Fruit fly (Drosophila melanogaster): Measurements from ENCODE around the gene RecQ4.

RecQ4 gene

DNA sequence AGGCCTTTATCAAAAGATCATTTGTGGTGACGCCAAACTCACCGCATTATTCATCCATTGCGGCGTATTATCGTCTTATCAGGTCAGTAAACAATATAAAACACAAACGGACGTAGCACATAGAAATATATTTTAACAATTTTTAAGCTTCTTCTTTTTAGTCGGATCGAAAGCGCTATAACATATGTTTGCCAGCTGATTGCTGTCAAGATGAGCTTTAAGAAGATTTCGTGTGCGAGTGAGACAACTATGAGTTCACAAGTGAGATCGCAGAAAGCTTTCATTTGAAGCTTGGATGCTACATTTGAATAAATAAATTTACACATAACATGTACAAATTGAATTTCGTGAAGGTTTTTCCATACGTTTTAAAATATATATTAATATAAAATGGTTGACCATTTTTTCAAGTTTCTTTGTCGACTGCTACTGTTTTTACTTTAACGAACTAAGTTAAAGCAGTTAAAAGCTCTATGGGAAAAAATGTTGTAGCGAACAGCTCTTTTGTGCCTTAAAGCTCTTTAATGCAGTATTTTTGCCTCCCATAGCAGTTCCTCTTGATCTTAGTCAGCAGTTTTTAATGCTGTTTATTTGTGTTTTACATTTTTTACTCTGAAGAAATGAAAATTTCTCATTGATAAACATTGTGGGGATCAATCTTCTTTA, 16.9 kb downstream of the RecQ4 start, which contains the start of gene CG42445:
TSS of gene CG42445 (minus strand) at position 186 of the 666 bp plus-strand sequence.
- TF ChIP-seq slp2 (GFP tag; optimal IDR thresholded peaks at IDR 0.05): no peak
- TF ChIP-seq CG12942 (GFP tag; optimal IDR thresholded peaks at IDR 0.05): no peak
- no peak for TF ChIP-seq org-1 (GFP tag; optimal IDR thresholded peaks at IDR 0.05)
- TF ChIP-seq lab (GFP tag; optimal IDR thresholded peaks at IDR 0.05): no peak
- peak; percentile 81 for TF ChIP-seq CG10321 (GFP tag; IDR thresholded peaks at IDR 0.05)
- no peak for TF ChIP-seq CG7928 (GFP tag; optimal IDR thresholded peaks at IDR 0.05)
- peak; percentile 53 for TF ChIP-seq lbe (GFP tag; optimal IDR thresholded peaks at IDR 0.05)
- TF ChIP-seq CG10431 (GFP tag; optimal IDR thresholded peaks at IDR 0.05): no peak
- no peak for TF ChIP-seq CG16815 (GFP tag; optimal IDR thresholded peaks at IDR 0.05)
- TF ChIP-seq CG13894 (tag; optimal IDR thresholded peaks at IDR 0.05): no peak
- no peak for TF ChIP-seq psq (GFP tag; optimal IDR thresholded peaks at IDR 0.05)
- TF ChIP-seq Rfx (GFP tag; IDR thresholded peaks at IDR 0.05): no peak
- TF ChIP-seq kni (GFP tag; optimal IDR thresholded peaks at IDR 0.05): no peak
- peak; percentile 54 for TF ChIP-seq CG31365 (tag; optimal IDR thresholded peaks at IDR 0.05)
- TF ChIP-seq CG18011 (GFP tag; optimal IDR thresholded peaks at IDR 0.05): peak; percentile 96
- no peak for TF ChIP-seq Fer2 (tag; optimal IDR thresholded peaks at IDR 0.05)
- peak in 1 of 2 experiments; percentile 84 for TF ChIP-seq crp (GFP tag; optimal IDR thresholded peaks at IDR 0.05)
- TF ChIP-seq CG5245 (GFP tag; optimal IDR thresholded peaks at IDR 0.05): no peak
- TF ChIP-seq eyg (GFP tag; optimal IDR thresholded peaks at IDR 0.05): no peak
- no peak for TF ChIP-seq stwl (tag; optimal IDR thresholded peaks at IDR 0.05)
- TF ChIP-seq tup (GFP tag; optimal IDR thresholded peaks at IDR 0.05): no peak
- no peak for TF ChIP-seq corto (GFP tag; optimal IDR thresholded peaks at IDR 0.05)
- TF ChIP-seq CG9932 (GFP tag; IDR thresholded peaks at IDR 0.05): no peak
- TF ChIP-seq pzg (GFP tag; optimal IDR thresholded peaks at IDR 0.05): peak; percentile 10
- TF ChIP-seq CG13287 (GFP tag; IDR thresholded peaks at IDR 0.05; ENCODE audit: partially characterized antibody): 0 out of 2 replicates have a peak, but pooled peaks have one; percentile 14
- no peak for TF ChIP-seq amos (GFP tag; IDR thresholded peaks at IDR 0.05; ENCODE audit: partially characterized antibody)
- TF ChIP-seq D19A (tag; optimal IDR thresholded peaks at IDR 0.05): peak; percentile 29
- TF ChIP-seq CG34224 (GFP tag; IDR thresholded peaks at IDR 0.05; ENCODE audit: partially characterized antibody): 0 out of 3 replicates have a peak, but pooled peaks have one; percentile 18
- TF ChIP-seq eve (GFP tag; optimal IDR thresholded peaks at IDR 0.05): no peak
- no peak for TF ChIP-seq CG11696 (GFP tag; IDR thresholded peaks at IDR 0.05)
- peak; percentile 69 for TF ChIP-seq Myb (GFP tag; optimal IDR thresholded peaks at IDR 0.05)
- no peak for TF ChIP-seq ATbp (GFP tag; optimal IDR thresholded peaks at IDR 0.05)
- TF ChIP-seq CG17385 (GFP tag; optimal IDR thresholded peaks at IDR 0.05): peak; percentile 61
- TF ChIP-seq CG1602 (GFP tag; optimal IDR thresholded peaks at IDR 0.05): no peak
- TF ChIP-seq pfk (GFP tag; optimal IDR thresholded peaks at IDR 0.05): no peak
- no peak for TF ChIP-seq vvl (GFP tag; IDR thresholded peaks at IDR 0.05)
- TF ChIP-seq MBD-R2 (GFP tag; IDR thresholded peaks at IDR 0.05): peak; percentile 35; the same call in 1 of the 2 replicates
- no peak for TF ChIP-seq emc (GFP tag; optimal IDR thresholded peaks at IDR 0.05)
- no peak for TF ChIP-seq Abd-B (GFP tag; optimal IDR thresholded peaks at IDR 0.05)
- peak; percentile 20 for TF ChIP-seq Nf-YC (tag; optimal IDR thresholded peaks at IDR 0.05)
- no peak for TF ChIP-seq CG12299 (tag; optimal IDR thresholded peaks at IDR 0.05)
- no peak for TF ChIP-seq pita (GFP tag; optimal IDR thresholded peaks at IDR 0.05)
- TF ChIP-seq zen2 (GFP tag; IDR thresholded peaks at IDR 0.05; ENCODE audit: partially characterized antibody): no peak
- no peak for TF ChIP-seq C15 (GFP tag; IDR thresholded peaks at IDR 0.05)
